Fruit fly (Drosophila melanogaster) whole organism, wandering third instar larva: ENCODE data around the gene CG14229.
A peak's percentile ranks its signal among the peaks of the same experiment; 100 is the strongest.

Experiments
- Abd-B ChIP-seq: fragments of >200 bp; optimal IDR thresholded peaks from 2 replicates; lab custom pipeline; 2017; ENCODE audit warnings: missing biosample characterization, missing genetic modification characterization
- CG32264 ChIP-seq: fragments of 200-800 bp; sonication (Bioruptor generic); optimal IDR thresholded peaks from 2 replicates; lab custom pipeline; 2016; ENCODE audit warnings: missing biosample characterization, missing genetic modification characterization
- CG9705 ChIP-seq: fragments of 200-800 bp; sonication (Bioruptor generic); optimal IDR thresholded peaks from 2 replicates; lab custom pipeline; 2018; ENCODE audit warnings: missing biosample characterization, mild to moderate bottlenecking, missing genetic modification characterization
- CrebA ChIP-seq: fragments of 200-800 bp; sonication (Bioruptor generic); optimal IDR thresholded peaks from 2 replicates; lab custom pipeline; 2016; ENCODE audit warnings: missing biosample characterization, mild to moderate bottlenecking, missing genetic modification characterization, borderline replicate concordance
- Dfd ChIP-seq: fragments of >200 bp; optimal IDR thresholded peaks from 2 replicates; lab custom pipeline; 2017; ENCODE audit warnings: missing biosample characterization, missing genetic modification characterization
- Dif ChIP-seq: fragments of 200-275, 200-300 bp; sonication (Bioruptor generic); optimal IDR thresholded peaks from 2 replicates; lab custom pipeline; 2018; ENCODE audit warnings: missing biosample characterization, missing genetic modification characterization; ENCODE audit not compliant: partially characterized antibody
- GATAd ChIP-seq: sonication (Bioruptor generic); optimal IDR thresholded peaks from 2 replicates; lab custom pipeline; 2016; ENCODE audit warnings: missing biosample characterization, missing genetic modification characterization
- HLH106 ChIP-seq: fragments of 200-800 bp; optimal IDR thresholded peaks from 3 replicates; lab custom pipeline; 2019; ENCODE audit warnings: missing biosample characterization, mild to moderate bottlenecking, missing genetic modification characterization, moderate library complexity
- Hnf4 ChIP-seq: fragments of 200-800 bp; sonication (Bioruptor generic); optimal IDR thresholded peaks from 2 replicates; lab custom pipeline; 2016; ENCODE audit warnings: missing biosample characterization, mild to moderate bottlenecking, missing genetic modification characterization
- Hr78 ChIP-seq: fragments of >200 bp; optimal IDR thresholded peaks from 2 replicates; lab custom pipeline; 2017; ENCODE audit warnings: missing biosample characterization, missing genetic modification characterization
- Hr83 ChIP-seq: fragments of 200-300 bp; sonication (Bioruptor generic); optimal IDR thresholded peaks from 2 replicates; lab custom pipeline; 2016; ENCODE audit warnings: missing biosample characterization, mild to moderate bottlenecking, missing genetic modification characterization, moderate library complexity; ENCODE audit not compliant: poor library complexity, severe bottlenecking
- Jra ChIP-seq: sonication (Bioruptor generic); optimal IDR thresholded peaks from 2 replicates; lab custom pipeline; 2016; ENCODE audit warnings: missing biosample characterization, missing genetic modification characterization
- Mio ChIP-seq: sonication (Bioruptor generic); optimal IDR thresholded peaks from 2 replicates; lab custom pipeline; 2016; ENCODE audit warnings: missing biosample characterization, missing genetic modification characterization
- Myc ChIP-seq: fragments of >200 bp; optimal IDR thresholded peaks from 2 replicates; lab custom pipeline; 2017
- N ChIP-seq: fragments of >200 bp; optimal IDR thresholded peaks from 2 replicates; lab custom pipeline; 2018; ENCODE audit warnings: missing biosample characterization, missing external identifiers, missing genetic modification characterization
- OdsH ChIP-seq: fragments of 200-800 bp; sonication (Bioruptor generic); optimal IDR thresholded peaks from 2 replicates; lab custom pipeline; 2016; ENCODE audit warnings: missing biosample characterization, mild to moderate bottlenecking, missing genetic modification characterization
- Rel ChIP-seq, 2 experiments: fragments of 200-800 bp; sonication (Bioruptor generic) in 1 of 2; optimal IDR thresholded peaks; 2 replicates in 1 of 2; 3 replicates in 1 of 2; lab custom pipeline; 2016 to 2019; ENCODE audit warnings: mild to moderate bottlenecking in 2 of 2, missing biosample characterization in 2 of 2, missing genetic modification characterization in 2 of 2, moderate library complexity in 1 of 2
- Sp1 ChIP-seq: fragments of 200-800 bp; sonication (Bioruptor generic); optimal IDR thresholded peaks from 3 replicates; lab custom pipeline; 2019; ENCODE audit warnings: missing biosample characterization, mild to moderate bottlenecking, missing genetic modification characterization, moderate library complexity
- Vsx2 ChIP-seq: fragments of 200-300, 225-300 bp; sonication (Bioruptor generic); optimal IDR thresholded peaks from 2 replicates; lab custom pipeline; 2018; ENCODE audit warnings: missing biosample characterization, missing genetic modification characterization; ENCODE audit not compliant: partially characterized antibody
- br ChIP-seq: fragments of 200-800 bp; sonication (Bioruptor generic); optimal IDR thresholded peaks from 2 replicates; lab custom pipeline; 2016; ENCODE audit warnings: missing biosample characterization, missing genetic modification characterization
- brk ChIP-seq: fragments of 200-800 bp; sonication (Bioruptor generic); optimal IDR thresholded peaks from 2 replicates; lab custom pipeline; 2016; ENCODE audit warnings: missing biosample characterization, mild to moderate bottlenecking, missing genetic modification characterization
- dl ChIP-seq, 2 experiments: fragments of 175-275, 200-275 bp in 1 of 2; fragments of 200-275 bp in 1 of 2; sonication (Bioruptor generic); optimal IDR thresholded peaks; lab custom pipeline; 2018; ENCODE audit warnings: mild to moderate bottlenecking in 2 of 2, missing biosample characterization in 2 of 2, missing genetic modification characterization in 2 of 2, moderate library complexity in 2 of 2; ENCODE audit not compliant: partially characterized antibody in 2 of 2, insufficient read depth in 1 of 2
- dmrt93B ChIP-seq: fragments of 200-800 bp; sonication (Bioruptor generic); optimal IDR thresholded peaks from 2 replicates; lab custom pipeline; 2018; ENCODE audit warnings: missing biosample characterization, mild to moderate bottlenecking, missing genetic modification characterization
- dsf ChIP-seq: sonication (Bioruptor generic); optimal IDR thresholded peaks from 2 replicates; lab custom pipeline; 2016; ENCODE audit warnings: missing biosample characterization, missing genetic modification characterization, borderline replicate concordance
- ey ChIP-seq: fragments of 200-800 bp; sonication (Bioruptor generic); optimal IDR thresholded peaks from 2 replicates; lab custom pipeline; 2016; ENCODE audit warnings: missing biosample characterization, missing genetic modification characterization
- foxo ChIP-seq, 2 experiments: fragments of 200-800 bp; sonication (Bioruptor generic); optimal IDR thresholded peaks; 2 replicates in 1 of 2; 3 replicates in 1 of 2; lab custom pipeline; 2016 to 2017; ENCODE audit warnings: missing biosample characterization in 2 of 2, missing genetic modification characterization in 2 of 2
- fru ChIP-seq: fragments of 200-800 bp; sonication (Bioruptor generic); optimal IDR thresholded peaks from 3 replicates; lab custom pipeline; 2016; ENCODE audit warnings: missing biosample characterization, mild to moderate bottlenecking, missing genetic modification characterization
- h ChIP-seq: fragments of 200-800 bp; sonication (Bioruptor generic); optimal IDR thresholded peaks from 3 replicates; lab custom pipeline; 2016; ENCODE audit warnings: missing biosample characterization, mild to moderate bottlenecking, missing genetic modification characterization
- jim ChIP-seq: fragments of 175-275, 200-325 bp; sonication (Bioruptor generic); optimal IDR thresholded peaks from 2 replicates; lab custom pipeline; 2016; ENCODE audit warnings: missing biosample characterization, mild to moderate bottlenecking, missing genetic modification characterization
- lola ChIP-seq: fragments of >200 bp; optimal IDR thresholded peaks from 2 replicates; lab custom pipeline; 2017; ENCODE audit warnings: missing biosample characterization, missing genetic modification characterization
- pan ChIP-seq: fragments of >200 bp; optimal IDR thresholded peaks from 2 replicates; lab custom pipeline; 2017
- psq ChIP-seq: fragments of 200-800 bp; sonication (Bioruptor generic); optimal IDR thresholded peaks from 3 replicates; lab custom pipeline; 2017; ENCODE audit warnings: missing biosample characterization, mild to moderate bottlenecking, missing genetic modification characterization, moderate library complexity
- rgr ChIP-seq: fragments of 200-800 bp; sonication (Bioruptor generic); optimal IDR thresholded peaks from 3 replicates; lab custom pipeline; 2016; ENCODE audit warnings: missing biosample characterization, mild to moderate bottlenecking, missing genetic modification characterization
- sage ChIP-seq: fragments of 200-800 bp; sonication (Bioruptor generic); optimal IDR thresholded peaks from 2 replicates; lab custom pipeline; 2016; ENCODE audit warnings: missing biosample characterization, mild to moderate bottlenecking, missing genetic modification characterization
- sv ChIP-seq: fragments of 200-800 bp; sonication (Bioruptor generic); optimal IDR thresholded peaks from 3 replicates; lab custom pipeline; 2016; ENCODE audit warnings: missing biosample characterization, missing genetic modification characterization
- tai ChIP-seq: sonication (Bioruptor generic); optimal IDR thresholded peaks from 2 replicates; lab custom pipeline; 2016; ENCODE audit warnings: missing biosample characterization, missing genetic modification characterization
- usp ChIP-seq: fragments of >200 bp; optimal IDR thresholded peaks from 2 replicates; lab custom pipeline; 2017; ENCODE audit warnings: missing biosample characterization, missing genetic modification characterization
- woc ChIP-seq: sonication (Bioruptor generic); optimal IDR thresholded peaks from 2 replicates; lab custom pipeline; 2016; ENCODE audit warnings: missing biosample characterization, mild to moderate bottlenecking, missing genetic modification characterization

Gene CG14229

dm6 chrX:19694792-19695558 is at the start of gene CG14229:
Gene CG14229, minus strand, starts transcription at chrX:19695250.
- TF ChIP-seq Dif (GFP tag; lab: Kevin White, UChicago) (no peak), CrebA (GFP tag; lab: Kevin White, UChicago) (no peak), Vsx2 (no peak), woc (GFP tag; lab: Kevin White, UChicago) (peak; percentile 20), foxo (GFP tag; optimal IDR thresholded peaks at IDR 0.05; lab: Kevin White, UChicago) (peak in 1 of 2 experiments; percentile 28), Rel (GFP tag; optimal IDR thresholded peaks at IDR 0.05; lab: Kevin White, UChicago) (no peak), Rel (tag; optimal IDR thresholded peaks at IDR 0.05; lab: Kevin White, UChicago) (peak; percentile 36), Hnf4 (peak; percentile 41), h (GFP tag; lab: Kevin White, UChicago) (peak; percentile 30), ey (peak; percentile 8), fru (GFP tag; lab: Kevin White, UChicago) (peak; percentile 8)

dm6 chrX:19744003-19744488 is 49.0 kb upstream of the CG14229 start, which contains the start of the genes CG18809, COX6B, CG33932 and Rpp20:
Gene CG18809, minus strand, starts transcription at chrX:19744335.
Gene COX6B, minus strand, starts transcription at chrX:19744335.
Gene CG33932, plus strand, starts transcription at chrX:19744431.
Gene Rpp20, plus strand, starts transcription at chrX:19744431.
- TF ChIP-seq lola (GFP tag; lab: Kevin White, UChicago) (no peak), CrebA (GFP tag; lab: Kevin White, UChicago) (no peak), foxo (GFP tag; optimal IDR thresholded peaks at IDR 0.05; lab: Kevin White, UChicago) (peak in 1 of 2 experiments; percentile 70), Myc (lab: Kevin White, UChicago) (peak; percentile 81), CG32264 (GFP tag; lab: Kevin White, UChicago) (peak; percentile 12), HLH106 (peak; percentile 51), dmrt93B (GFP tag; lab: Kevin White, UChicago) (no peak), psq (GFP tag; lab: Kevin White, UChicago) (peak; percentile 48), sv (GFP tag; lab: Kevin White, UChicago) (peak; percentile 59), fru (GFP tag; lab: Kevin White, UChicago) (peak; percentile 49), Vsx2 (no peak), dl (GFP tag; optimal IDR thresholded peaks at IDR 0.05; lab: Kevin White, UChicago; ENCODE audit: insufficient read depth in 1 of 2, partially characterized antibody in 2 of 2) (no peak), CG9705 (peak; percentile 39), Mio (GFP tag; lab: Kevin White, UChicago) (peak; percentile 2), Hnf4 (no peak), usp (GFP tag; lab: Kevin White, UChicago) (no peak), ey (peak; percentile 50), woc (GFP tag; lab: Kevin White, UChicago) (no peak), Dif (GFP tag; lab: Kevin White, UChicago) (peak; percentile 30), jim (GFP tag; lab: Kevin White, UChicago) (no peak), brk (GFP tag; lab: Kevin White, UChicago) (no peak), Hr83 (GFP tag; lab: Kevin White, UChicago) (peak; percentile 90), Dfd (GFP tag; lab: Kevin White, UChicago) (no peak), pan (no peak), N (GFP tag; lab: Kevin White, UChicago) (no peak), dsf (GFP tag; lab: Kevin White, UChicago) (no peak), GATAd (peak; percentile 30), br (peak; percentile 52), Rel (GFP tag; optimal IDR thresholded peaks at IDR 0.05; lab: Kevin White, UChicago) (no peak), Rel (tag; optimal IDR thresholded peaks at IDR 0.05; lab: Kevin White, UChicago) (peak; percentile 63), sage (no peak), Hr78 (no peak), tai (no peak), OdsH (peak; percentile 48), Abd-B (GFP tag; lab: Kevin White, UChicago) (no peak), h (GFP tag; lab: Kevin White, UChicago) (peak; percentile 82), rgr (GFP tag; lab: Kevin White, UChicago) (peak; percentile 79), Sp1 (GFP tag; lab: Kevin White, UChicago) (peak; percentile 56), Jra (GFP tag; lab: Kevin White, UChicago) (peak; percentile 60)
- TF ChIP-seq, all 38 proteins: peak for 20
